Worm (Caenorhabditis elegans): ENCODE data around the gene F59A7.14.

Gene F59A7.14

DNA sequence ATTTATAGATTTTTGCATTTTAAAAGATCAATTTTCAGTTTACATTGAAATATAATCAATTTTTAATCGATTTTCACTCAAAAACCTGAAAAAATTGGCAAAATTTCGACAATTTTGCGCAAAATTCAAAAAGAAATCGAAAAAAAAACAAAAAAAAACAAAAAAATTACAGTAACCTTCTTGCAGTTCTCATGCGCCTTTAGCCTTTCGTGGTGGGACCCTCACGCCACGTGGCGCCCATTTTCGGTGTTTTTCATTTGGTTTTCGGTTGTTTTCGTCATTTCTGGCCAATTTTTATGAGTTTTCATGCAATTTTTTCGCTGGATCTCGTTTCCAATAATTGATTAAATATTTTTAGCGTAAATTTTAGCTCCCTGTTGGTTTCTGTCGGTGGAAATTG, 48.6 kb downstream of the F59A7.14 start:
- no peak for TF ChIP-seq dmd-4 (tag; optimal IDR thresholded peaks at IDR 0.05)
- no peak for TF ChIP-seq aly-2 (tag; optimal IDR thresholded peaks at IDR 0.05)
- TF ChIP-seq lsy-2 (tag; optimal IDR thresholded peaks at IDR 0.05): peak in 1 of 2 experiments; percentile 1
- TF ChIP-seq ceh-82 (tag; optimal IDR thresholded peaks at IDR 0.05): no peak
- no peak for TF ChIP-seq nhr-11 (tag; optimal IDR thresholded peaks at IDR 0.05)

DNA sequence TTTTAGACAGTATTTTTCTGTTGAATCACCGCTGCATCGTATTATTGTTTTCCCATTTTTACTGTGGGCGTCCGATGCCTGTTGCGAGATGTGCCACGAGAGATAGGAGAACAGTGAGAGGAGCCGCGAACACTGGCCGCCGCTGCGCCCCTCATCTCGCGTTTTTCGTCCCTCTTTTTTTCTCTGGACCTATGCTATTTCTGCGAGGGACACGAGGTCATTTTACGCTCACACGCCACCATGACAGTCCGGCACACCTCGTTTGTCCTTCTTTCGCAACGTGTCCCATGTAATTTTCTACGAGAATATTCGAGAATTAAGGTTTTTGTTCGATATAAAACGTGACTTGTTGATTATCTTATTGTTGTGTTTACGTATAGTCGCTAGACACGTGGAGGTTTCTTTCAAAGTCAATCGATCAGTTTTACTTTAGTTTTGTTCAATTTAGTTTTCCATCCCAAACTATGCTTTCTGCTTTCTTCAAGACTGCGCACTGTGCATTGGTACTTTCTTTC, 49.3 kb downstream of the F59A7.14 start, which contains the start of gene lbp-9:
Gene lbp-9 (plus strand): TSS at position 465 of the 515 bp plus-strand sequence.
- TF ChIP-seq egl-27 (tag; optimal IDR thresholded peaks at IDR 0.05): peak; percentile 20
- TF ChIP-seq ztf-1 (GFP tag; conservative IDR thresholded peaks at IDR 0.05): no peak
- TF ChIP-seq sem-4 (tag; optimal IDR thresholded peaks at IDR 0.05): peak; percentile 1
- peak; percentile 87 for TF ChIP-seq nhr-25 (tag; optimal IDR thresholded peaks at IDR 0.05)
- TF ChIP-seq ZK546.5 (tag; optimal IDR thresholded peaks at IDR 0.05): no peak
- TF ChIP-seq ztf-11 (tag; optimal IDR thresholded peaks at IDR 0.05): no peak
- peak; percentile 34 for TF ChIP-seq fos-1 (tag; optimal IDR thresholded peaks at IDR 0.05)
- TF ChIP-seq unc-39 (tag; optimal IDR thresholded peaks at IDR 0.05): no peak
- no peak for TF ChIP-seq R02D3.7 (tag; optimal IDR thresholded peaks at IDR 0.05)
- TF ChIP-seq lin-13 (GFP tag; optimal IDR thresholded peaks at IDR 0.05): no peak
- TF ChIP-seq nhr-237 (tag; optimal IDR thresholded peaks at IDR 0.05): no peak
- TF ChIP-seq skn-1 (tag; optimal IDR thresholded peaks at IDR 0.05): no peak
- TF ChIP-seq unc-55 (GFP tag; optimal IDR thresholded peaks at IDR 0.05): no peak
- TF ChIP-seq ama-1 (optimal IDR thresholded peaks at IDR 0.05): no peak
- no peak for TF ChIP-seq aly-2 (tag; optimal IDR thresholded peaks at IDR 0.05)
- peak; percentile 26 for TF ChIP-seq gmeb-1 (tag; optimal IDR thresholded peaks at IDR 0.05)
- TF ChIP-seq elt-1 (tag; optimal IDR thresholded peaks at IDR 0.05): no peak
- no peak for TF ChIP-seq mbf-1 (tag; optimal IDR thresholded peaks at IDR 0.05)
- TF ChIP-seq snpc-4 (tag; optimal IDR thresholded peaks at IDR 0.05): no peak
- peak in 1 of 2 experiments; percentile 53 for TF ChIP-seq mdl-1 (tag; optimal IDR thresholded peaks at IDR 0.05)
- TF ChIP-seq sma-3 (GFP tag; optimal IDR thresholded peaks at IDR 0.05): peak; percentile 72
- no peak for TF ChIP-seq ceh-82 (tag; optimal IDR thresholded peaks at IDR 0.05)
- TF ChIP-seq crh-2 (tag; optimal IDR thresholded peaks at IDR 0.05): peak; percentile 83
- peak; percentile 64 for TF ChIP-seq ztf-4 (tag; optimal IDR thresholded peaks at IDR 0.05)
- no peak for TF ChIP-seq nhr-23 (tag; optimal IDR thresholded peaks at IDR 0.05)
- TF ChIP-seq nhr-77 (tag; optimal IDR thresholded peaks at IDR 0.05): no peak
- TF ChIP-seq lin-11 (tag; optimal IDR thresholded peaks at IDR 0.05): no peak
- TF ChIP-seq nhr-11 (tag; optimal IDR thresholded peaks at IDR 0.05): no peak
- TF ChIP-seq unc-62 (GFP tag; optimal IDR thresholded peaks at IDR 0.05): no peak
- TF ChIP-seq nhr-129 (tag; optimal IDR thresholded peaks at IDR 0.05): peak; percentile 79
- no peak for TF ChIP-seq mab-5 (tag; optimal IDR thresholded peaks at IDR 0.05)
- no peak for TF ChIP-seq alr-1 (tag; optimal IDR thresholded peaks at IDR 0.05)
- no peak for TF ChIP-seq nhr-6 (tag; optimal IDR thresholded peaks at IDR 0.05)
- no peak for TF ChIP-seq ceh-16 (tag; optimal IDR thresholded peaks at IDR 0.05)
- no peak for TF ChIP-seq nhr-21 (tag; optimal IDR thresholded peaks at IDR 0.05)
- peak in 1 of 2 experiments; percentile 59 for TF ChIP-seq lsy-2 (tag; optimal IDR thresholded peaks at IDR 0.05)
- TF ChIP-seq dmd-4 (tag; optimal IDR thresholded peaks at IDR 0.05): no peak
- no peak for TF ChIP-seq Y55F3AM.14 (GFP tag; optimal IDR thresholded peaks at IDR 0.05)
- peak; percentile 88 for TF ChIP-seq C34F6.9 (tag; optimal IDR thresholded peaks at IDR 0.05)
- no peak for TF ChIP-seq nhr-12 (tag; optimal IDR thresholded peaks at IDR 0.05)
- TF ChIP-seq zag-1 (tag; optimal IDR thresholded peaks at IDR 0.05): no peak
- TF ChIP-seq F13H6.1 (tag; optimal IDR thresholded peaks at IDR 0.05): peak; percentile 25
- TF ChIP-seq peb-1 (tag; optimal IDR thresholded peaks at IDR 0.05): no peak
- TF ChIP-seq elt-3 (tag; optimal IDR thresholded peaks at IDR 0.05): no peak
- peak; percentile 2 for TF ChIP-seq blmp-1 (tag; optimal IDR thresholded peaks at IDR 0.05; ENCODE audit: insufficient read depth)
- TF ChIP-seq lin-39 (tag; optimal IDR thresholded peaks at IDR 0.05): no peak
- TF ChIP-seq sma-9 (GFP tag; optimal IDR thresholded peaks at IDR 0.05): peak; percentile 49
- no peak for TF ChIP-seq sma-9 (tag; optimal IDR thresholded peaks at IDR 0.05)
- TF ChIP-seq nhr-10 (tag; optimal IDR thresholded peaks at IDR 0.05): no peak
